Fruit fly (Drosophila melanogaster) whole organism, embryonic: ENCODE measurements around the gene Osbp.

Experiments
- ATbp ChIP-seq: fragments of 200-800 bp; sonication (Bioruptor generic); optimal IDR thresholded peaks from 2 replicates; lab custom pipeline; 2017; ENCODE audit warnings: missing biosample characterization, mild to moderate bottlenecking, missing genetic modification characterization, missing genetic modification reagents
- Atf-2 ChIP-seq: fragments of 200-800 bp; sonication (Bioruptor generic); optimal IDR thresholded peaks from 2 replicates; lab custom pipeline; 2016; ENCODE audit warnings: missing biosample characterization, missing genetic modification characterization
- B-H2 ChIP-seq: fragments of 200-800 bp; sonication (Bioruptor generic); optimal IDR thresholded peaks from 2 replicates; lab custom pipeline; 2018; ENCODE audit warnings: missing biosample characterization, mild to moderate bottlenecking, missing genetic modification characterization
- CG10274 ChIP-seq: fragments of 200-800 bp; sonication (Bioruptor generic); optimal IDR thresholded peaks from 3 replicates; lab custom pipeline; 2017; ENCODE audit warnings: missing biosample characterization, mild to moderate bottlenecking, missing genetic modification characterization
- CG12071 ChIP-seq: fragments of 200-800 bp; sonication (Bioruptor generic); optimal IDR thresholded peaks from 3 replicates; lab custom pipeline; 2018; ENCODE audit warnings: missing biosample characterization, mild to moderate bottlenecking, missing genetic modification characterization
- CG13296 ChIP-seq: fragments of 200-800 bp; sonication (Bioruptor generic); optimal IDR thresholded peaks from 3 replicates; lab custom pipeline; 2018; ENCODE audit warnings: missing biosample characterization, mild to moderate bottlenecking, missing genetic modification characterization
- CG14014 ChIP-seq: fragments of 200-800 bp; sonication (Bioruptor generic); IDR thresholded peaks from 2 replicates; pipeline ENCODE4 v1.3.6; 2022; ENCODE audit warnings: missing biosample characterization, missing genetic modification characterization
- CG1832 ChIP-seq: fragments of 200-800 bp; sonication (Bioruptor generic); optimal IDR thresholded peaks from 2 replicates; lab custom pipeline; 2017; ENCODE audit warnings: missing biosample characterization, mild to moderate bottlenecking, missing genetic modification characterization, inconsistent platforms
- CG18764 ChIP-seq: fragments of 200-800 bp; sonication (Bioruptor generic); optimal IDR thresholded peaks from 3 replicates; lab custom pipeline; 2016; ENCODE audit warnings: missing biosample characterization, missing genetic modification characterization
- CG2678 ChIP-seq: fragments of 200-800 bp; sonication (Bioruptor generic); optimal IDR thresholded peaks from 3 replicates; lab custom pipeline; 2019; ENCODE audit warnings: missing biosample characterization, mild to moderate bottlenecking, missing genetic modification characterization, moderate library complexity
- CG31388 ChIP-seq: fragments of 200-800 bp; sonication (Bioruptor generic); optimal IDR thresholded peaks from 2 replicates; lab custom pipeline; 2016; ENCODE audit warnings: missing biosample characterization, missing genetic modification characterization
- CG3281 ChIP-seq: fragments of 200-800 bp; sonication (Bioruptor generic); optimal IDR thresholded peaks from 3 replicates; lab custom pipeline; 2017; ENCODE audit warnings: missing biosample characterization, mild to moderate bottlenecking, missing genetic modification characterization
- CG3407 ChIP-seq: fragments of 200-800 bp; sonication (Bioruptor generic); optimal IDR thresholded peaks from 2 replicates; lab custom pipeline; 2018; ENCODE audit warnings: missing biosample characterization, mild to moderate bottlenecking, missing genetic modification characterization
- CG3838 ChIP-seq: fragments of 200-800 bp; sonication (Bioruptor generic); optimal IDR thresholded peaks from 3 replicates; lab custom pipeline; 2016; ENCODE audit warnings: missing biosample characterization, missing genetic modification characterization
- CG42726 ChIP-seq: fragments of 200-800 bp; sonication (Bioruptor generic); IDR thresholded peaks from 2 replicates; pipeline ENCODE4 v1.3.6; 2022; ENCODE audit warnings: missing biosample characterization, missing genetic modification characterization; ENCODE audit not compliant: partially characterized antibody
- CG4820 ChIP-seq: fragments of 200-800 bp; sonication (Bioruptor generic); optimal IDR thresholded peaks from 3 replicates; lab custom pipeline; 2016; ENCODE audit warnings: missing biosample characterization, missing genetic modification characterization
- CG6791 ChIP-seq: fragments of 200-800 bp; sonication (Bioruptor generic); IDR thresholded peaks from 3 replicates; pipeline ENCODE4 v1.3.6; 2022; ENCODE audit warnings: missing biosample characterization, missing genetic modification characterization; ENCODE audit not compliant: partially characterized antibody
- CG7839 ChIP-seq: fragments of 200-800 bp; sonication (Bioruptor generic); optimal IDR thresholded peaks from 3 replicates; lab custom pipeline; 2018; ENCODE audit warnings: missing biosample characterization, mild to moderate bottlenecking, missing genetic modification characterization, moderate library complexity
- CG8089 ChIP-seq: fragments of 200-800 bp; sonication (Bioruptor generic); optimal IDR thresholded peaks from 3 replicates; lab custom pipeline; 2016; ENCODE audit warnings: missing biosample characterization, missing genetic modification characterization
- CG8765 ChIP-seq: fragments of 200-800 bp; sonication (Bioruptor generic); IDR thresholded peaks from 2 replicates; pipeline ENCODE4 v1.3.6; 2022; ENCODE audit warnings: missing biosample characterization, missing genetic modification characterization
- Chrac-16 ChIP-seq: fragments of 200-800 bp; sonication (Bioruptor generic); optimal IDR thresholded peaks from 3 replicates; lab custom pipeline; 2016; ENCODE audit warnings: missing biosample characterization, missing genetic modification characterization
- Dek ChIP-seq: fragments of 200-800 bp; sonication (Bioruptor generic); optimal IDR thresholded peaks from 3 replicates; lab custom pipeline; 2019; ENCODE audit warnings: missing biosample characterization, mild to moderate bottlenecking, missing genetic modification characterization, moderate library complexity
- Doc3 ChIP-seq: fragments of 200-800 bp; sonication (Bioruptor generic); IDR thresholded peaks from 3 replicates; pipeline ENCODE4 v1.3.6; 2022; ENCODE audit warnings: missing biosample characterization, missing genetic modification characterization; ENCODE audit not compliant: partially characterized antibody
- Dref ChIP-seq: fragments of 200-800 bp; sonication (Bioruptor generic); IDR thresholded peaks from 2 replicates; pipeline ENCODE4 v1.3.6; 2022; ENCODE audit warnings: missing biosample characterization, missing genetic modification characterization
- HmgD ChIP-seq: fragments of 200-800 bp; sonication (Bioruptor generic); optimal IDR thresholded peaks from 3 replicates; lab custom pipeline; 2016; ENCODE audit warnings: missing biosample characterization, missing genetic modification characterization
- Hr3 ChIP-seq: fragments of 200-800 bp; sonication (Bioruptor generic); optimal IDR thresholded peaks from 3 replicates; lab custom pipeline; 2016; ENCODE audit warnings: missing biosample characterization, missing genetic modification characterization
- Lhr ChIP-seq: fragments of 200-800 bp; sonication (Bioruptor generic); optimal IDR thresholded peaks from 3 replicates; lab custom pipeline; 2017; ENCODE audit warnings: mild to moderate bottlenecking, missing biosample characterization, missing genetic modification reagents, missing genetic modification characterization
- Lpt ChIP-seq: fragments of >200 bp; optimal IDR thresholded peaks from 2 replicates; lab custom pipeline; 2018; ENCODE audit warnings: missing biosample characterization, missing genetic modification characterization
- Myb ChIP-seq: fragments of 200-800 bp; sonication (Bioruptor generic); optimal IDR thresholded peaks from 2 replicates; lab custom pipeline; 2016; ENCODE audit warnings: missing biosample characterization, missing genetic modification characterization
- NC2β ChIP-seq: fragments of 200-800 bp; sonication (Bioruptor generic); optimal IDR thresholded peaks from 2 replicates; lab custom pipeline; 2016; ENCODE audit warnings: missing biosample characterization, missing genetic modification characterization
- Nf-YA ChIP-seq: fragments of 200-800 bp; sonication (Bioruptor generic); IDR thresholded peaks from 2 replicates; pipeline ENCODE4 v1.3.6; 2022; ENCODE audit warnings: missing biosample characterization, missing genetic modification characterization
- NfI ChIP-seq: fragments of 200-800 bp; sonication (Bioruptor generic); optimal IDR thresholded peaks from 3 replicates; lab custom pipeline; 2018; ENCODE audit warnings: missing biosample characterization, mild to moderate bottlenecking, missing genetic modification characterization, moderate library complexity
- Side ChIP-seq: fragments of 200-800 bp; sonication (Bioruptor generic); optimal IDR thresholded peaks from 2 replicates; lab custom pipeline; 2016; ENCODE audit warnings: missing biosample characterization, missing genetic modification characterization
- Xbp1 ChIP-seq: fragments of 200-800 bp; sonication (Bioruptor generic); optimal IDR thresholded peaks from 3 replicates; lab custom pipeline; 2016; ENCODE audit warnings: missing biosample characterization, mild to moderate bottlenecking, missing genetic modification characterization
- abd-A ChIP-seq: fragments of 200-800 bp; sonication (Bioruptor generic); optimal IDR thresholded peaks from 3 replicates; lab custom pipeline; 2019; ENCODE audit warnings: missing biosample characterization, mild to moderate bottlenecking, missing genetic modification characterization, moderate library complexity
- amos ChIP-seq: fragments of 200-800 bp; sonication (Bioruptor generic); IDR thresholded peaks from 2 replicates; pipeline ENCODE4 v1.3.6; 2022; ENCODE audit warnings: missing biosample characterization, missing genetic modification characterization; ENCODE audit not compliant: partially characterized antibody
- croc ChIP-seq: fragments of 200-800 bp; sonication (Bioruptor generic); conservative IDR thresholded peaks from 3 replicates; pipeline ENCODE4 v1.3.6; 2022; ENCODE audit warnings: missing biosample characterization, missing genetic modification characterization
- danr ChIP-seq: fragments of 200-800 bp; sonication (Bioruptor generic); IDR thresholded peaks from 2 replicates; pipeline ENCODE4 v1.3.6; 2022; ENCODE audit warnings: missing biosample characterization, missing genetic modification characterization
- en ChIP-seq: fragments of 200-800 bp; sonication (Bioruptor generic); optimal IDR thresholded peaks from 2 replicates; lab custom pipeline; 2016; ENCODE audit warnings: missing biosample characterization, missing genetic modification characterization
- eyg ChIP-seq: fragments of 200-800 bp; sonication (Bioruptor generic); optimal IDR thresholded peaks from 3 replicates; lab custom pipeline; 2016; ENCODE audit warnings: missing biosample characterization, missing genetic modification characterization
- gsb-n ChIP-seq: fragments of 200-800 bp; sonication (Bioruptor generic); optimal IDR thresholded peaks from 3 replicates; lab custom pipeline; 2018; ENCODE audit warnings: missing biosample characterization, mild to moderate bottlenecking, missing genetic modification characterization
- ham ChIP-seq: fragments of 200-800 bp; sonication (Bioruptor generic); IDR thresholded peaks from 2 replicates; pipeline ENCODE4 v1.3.6; 2022; ENCODE audit warnings: missing biosample characterization, missing genetic modification characterization
- jumu ChIP-seq: fragments of 200-800 bp; sonication (Bioruptor generic); optimal IDR thresholded peaks from 3 replicates; lab custom pipeline; 2016; ENCODE audit warnings: missing biosample characterization, missing genetic modification characterization
- pb ChIP-seq: fragments of 200-800 bp; sonication (Bioruptor generic); optimal IDR thresholded peaks from 3 replicates; lab custom pipeline; 2016; ENCODE audit warnings: missing biosample characterization, missing genetic modification characterization
- pnt ChIP-seq: fragments of 200-800 bp; sonication (Bioruptor generic); optimal IDR thresholded peaks from 3 replicates; lab custom pipeline; 2016; ENCODE audit warnings: missing biosample characterization, missing genetic modification characterization
- rib ChIP-seq: fragments of 200-800 bp; sonication (Bioruptor generic); IDR thresholded peaks from 2 replicates; pipeline ENCODE4 v1.3.6; 2022; ENCODE audit warnings: missing biosample characterization, missing genetic modification characterization
- twi ChIP-seq: fragments of 200-800 bp; optimal IDR thresholded peaks from 2 replicates; lab custom pipeline; 2019; ENCODE audit warnings: missing biosample characterization, mild to moderate bottlenecking, missing genetic modification characterization, moderate library complexity
- vfl ChIP-seq: fragments of 200-800 bp; sonication (Bioruptor generic); optimal IDR thresholded peaks from 2 replicates; lab custom pipeline; 2016; ENCODE audit warnings: missing biosample characterization, missing genetic modification characterization
- zen2 ChIP-seq: fragments of 200-800 bp; sonication (Bioruptor generic); IDR thresholded peaks from 3 replicates; pipeline ENCODE4 v1.3.6; 2022; ENCODE audit warnings: missing biosample characterization, missing genetic modification characterization; ENCODE audit not compliant: partially characterized antibody

Osbp gene

DNA sequence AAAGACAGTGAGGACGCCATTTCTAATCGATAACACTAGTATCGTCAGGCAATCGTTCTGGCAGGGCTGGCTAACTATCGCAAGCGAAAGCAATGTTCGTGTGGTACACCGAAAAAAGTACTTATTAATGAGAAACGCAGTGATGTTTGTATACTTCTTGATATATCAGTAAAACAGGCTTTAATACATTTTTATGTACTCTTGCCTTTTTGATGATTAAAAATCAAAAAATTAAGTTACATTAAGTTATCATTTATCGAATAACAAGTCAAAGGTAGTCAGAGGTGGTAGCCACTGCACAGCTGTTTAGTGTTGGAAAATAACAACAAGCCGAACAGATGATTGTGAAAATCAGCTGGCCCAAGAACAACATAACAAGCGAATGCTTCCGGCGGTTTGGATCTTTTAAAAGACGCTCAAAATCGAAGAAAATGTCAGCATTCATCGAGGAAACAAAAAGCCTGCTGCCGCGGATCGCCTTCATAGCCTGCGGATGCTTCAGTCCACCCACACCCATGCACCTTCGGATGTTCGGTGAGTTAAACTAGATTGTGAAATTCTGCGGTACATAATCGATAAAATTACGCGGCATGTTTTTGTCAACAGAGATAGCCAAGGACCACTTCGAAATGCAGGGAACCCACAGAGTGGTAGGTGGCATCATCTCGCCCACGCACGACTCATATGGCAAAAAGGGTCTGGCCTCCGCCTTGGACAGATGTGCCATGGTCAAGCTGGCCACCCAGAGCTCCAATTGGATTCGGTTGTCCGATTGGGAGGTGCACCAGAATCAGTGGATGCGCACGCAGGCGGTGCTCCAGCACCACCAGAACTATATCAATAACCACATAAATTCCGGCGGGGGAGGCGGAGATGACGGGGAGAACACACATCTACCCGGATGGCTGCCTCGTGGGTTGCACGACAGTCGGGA, 7.2 kb upstream of the Osbp start, which contains the start of the genes ssh and Nmnat (continued):
- peak; percentile 29 for TF ChIP-seq NfI
- peak; percentile 69 for TF ChIP-seq CG42726 (GFP tag; lab: Robert Waterston, UW)
- peak; percentile 91 for TF ChIP-seq amos (GFP tag; lab: Robert Waterston, UW)
- no peak for TF ChIP-seq danr
- TF ChIP-seq Atf-2 (GFP tag; lab: Kevin White, UChicago), result peak; percentile 0
- no peak for TF ChIP-seq ham
- TF ChIP-seq CG7839 (tag; lab: Kevin White, UChicago), result no peak
- no peak for TF ChIP-seq abd-A (tag; lab: Kevin White, UChicago)
- TF ChIP-seq Myb (GFP tag; lab: Kevin White, UChicago), result peak; percentile 67
- TF ChIP-seq en (GFP tag; lab: Kevin White, UChicago), result no peak
- no peak for TF ChIP-seq CG2678 (tag; lab: Kevin White, UChicago)
- TF ChIP-seq croc (GFP tag; lab: Robert Waterston, UW), result no peak
- no peak for TF ChIP-seq ATbp (GFP tag; lab: Kevin White, UChicago)
- peak; percentile 6 for TF ChIP-seq HmgD
- no peak for TF ChIP-seq CG31388
- peak; percentile 92 for TF ChIP-seq Dref (GFP tag; lab: Robert Waterston, UW)
- TF ChIP-seq CG8089 (GFP tag; lab: Kevin White, UChicago), result no peak
- TF ChIP-seq twi (tag; lab: Kevin White, UChicago), result no peak
- TF ChIP-seq CG3407 (GFP tag; lab: Kevin White, UChicago), result no peak
- no peak for TF ChIP-seq rib (GFP tag; lab: Robert Waterston, UW)
- TF ChIP-seq pnt (GFP tag; lab: Kevin White, UChicago), result no peak
- no peak for TF ChIP-seq Lpt
- peak; percentile 37 for TF ChIP-seq Side (GFP tag; lab: Kevin White, UChicago)
- TF ChIP-seq eyg (GFP tag; lab: Kevin White, UChicago), result peak; percentile 30
- TF ChIP-seq zen2 (GFP tag; lab: Robert Waterston, UW), result peak; percentile 65; the same call in 1 of the 3 replicates
- no peak for TF ChIP-seq CG1832 (GFP tag; lab: Kevin White, UChicago)
- TF ChIP-seq jumu (GFP tag; lab: Kevin White, UChicago), result peak; percentile 52
- peak; percentile 1 for TF ChIP-seq pb
- TF ChIP-seq Dek (tag; lab: Kevin White, UChicago), result no peak
- TF ChIP-seq gsb-n, result no peak
- TF ChIP-seq B-H2, result no peak
- peak; percentile 86 for TF ChIP-seq Doc3 (GFP tag; lab: Robert Waterston, UW)
- peak; percentile 44 for TF ChIP-seq vfl (GFP tag; lab: Kevin White, UChicago)
- TF ChIP-seq Chrac-16 (GFP tag; lab: Kevin White, UChicago), result peak; percentile 39
- no peak for TF ChIP-seq CG4820 (GFP tag; lab: Kevin White, UChicago)
- TF ChIP-seq CG10274 (GFP tag; lab: Kevin White, UChicago), result no peak
- TF ChIP-seq CG18764 (GFP tag; lab: Kevin White, UChicago), result no peak
- no peak for TF ChIP-seq CG8765 (GFP tag; lab: Robert Waterston, UW)
- TF ChIP-seq CG3281 (GFP tag; lab: Kevin White, UChicago), result peak; percentile 44
- peak; percentile 88 for TF ChIP-seq CG6791 (GFP tag; lab: Robert Waterston, UW)
- TF ChIP-seq CG12071 (GFP tag; lab: Kevin White, UChicago), result no peak
- no peak for TF ChIP-seq NC2β (GFP tag; lab: Kevin White, UChicago)
- no peak for TF ChIP-seq Nf-YA (GFP tag; lab: Robert Waterston, UW)
- peak; percentile 17 for TF ChIP-seq Lhr (GFP tag; lab: Kevin White, UChicago)
- no peak for TF ChIP-seq CG14014 (GFP tag; lab: Robert Waterston, UW)
- TF ChIP-seq CG3838 (GFP tag; lab: Kevin White, UChicago), result no peak
- peak; percentile 22 for TF ChIP-seq Hr3 (GFP tag; lab: Kevin White, UChicago)
- TF ChIP-seq CG13296 (GFP tag; lab: Kevin White, UChicago), result no peak
- peak; percentile 48 for TF ChIP-seq Xbp1 (GFP tag; lab: Kevin White, UChicago)
